Worm (Caenorhabditis elegans): ENCODE data around the gene T08G3.13.
A peak's percentile ranks its signal among the peaks of the same experiment; 100 is the strongest.

The T08G3.13 gene

DNA sequence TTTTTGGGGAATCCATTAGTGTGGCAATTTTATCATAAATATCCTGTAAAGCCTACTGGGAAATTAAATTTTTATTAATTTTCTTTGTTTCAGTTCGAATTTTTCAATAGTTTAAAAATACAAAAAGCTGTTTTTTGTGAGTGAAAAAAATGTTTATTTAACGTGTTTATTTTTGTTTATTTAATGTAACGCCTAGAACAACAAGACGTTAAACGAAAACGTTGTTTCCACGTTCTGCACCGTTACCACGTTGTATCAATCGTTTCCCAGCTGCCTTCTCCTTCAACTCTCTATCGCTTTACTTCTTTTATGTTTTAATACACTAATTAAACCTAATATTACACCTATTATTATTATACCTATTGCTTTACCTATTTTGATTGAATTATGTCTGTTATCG is at the start of gene T08G3.13:
Gene T08G3.13 (plus strand): TSS at position 301 of the 400 bp plus-strand sequence.
- TF ChIP-seq drap-1 (GFP tag; optimal IDR thresholded peaks at IDR 0.05) (no peak), bed-3 (GFP tag; optimal IDR thresholded peaks at IDR 0.05) (no peak), M03D4.4 (tag; optimal IDR thresholded peaks at IDR 0.05) (no peak), snpc-4 (tag; optimal IDR thresholded peaks at IDR 0.05) (no peak), sem-2 (GFP tag; optimal IDR thresholded peaks at IDR 0.05) (no peak), cnd-1 (tag; optimal IDR thresholded peaks at IDR 0.05) (no peak), sptf-1 (tag; optimal IDR thresholded peaks at IDR 0.05) (no peak)

DNA sequence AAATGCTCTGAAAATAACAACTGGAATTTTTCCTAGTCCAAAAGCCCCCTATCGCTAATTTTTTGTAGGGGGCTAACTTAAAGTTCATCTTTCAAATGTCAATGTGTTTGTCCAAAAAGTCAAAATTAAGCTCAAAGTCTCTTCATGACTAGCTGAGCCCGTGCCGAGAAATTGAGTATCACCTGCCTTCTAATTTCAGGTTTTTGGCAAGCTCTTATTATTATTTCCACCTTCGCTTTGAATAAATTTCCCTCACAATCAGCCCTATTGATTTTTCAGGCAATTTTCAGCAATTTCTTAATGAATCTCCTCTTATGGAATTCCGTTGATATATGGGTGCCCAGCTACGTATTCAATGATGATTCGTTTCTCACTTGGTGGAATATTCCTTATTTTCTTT is 48.4 kb upstream of the T08G3.13 start, which contains the start of gene sre-36:
Gene sre-36 (plus strand): TSS at position 301 of the 400 bp plus-strand sequence.
- TF ChIP-seq zip-8 (tag; optimal IDR thresholded peaks at IDR 0.05), result no peak
- TF ChIP-seq nhr-237 (tag; optimal IDR thresholded peaks at IDR 0.05), result no peak
- TF ChIP-seq mep-1 (tag; optimal IDR thresholded peaks at IDR 0.05), result no peak
- TF ChIP-seq hlh-1 (tag; optimal IDR thresholded peaks at IDR 0.05), result no peak
- no peak for TF ChIP-seq ztf-11 (tag; optimal IDR thresholded peaks at IDR 0.05)
- no peak for TF ChIP-seq elt-1 (tag; optimal IDR thresholded peaks at IDR 0.05; ENCODE audit: borderline replicate concordance, insufficient read depth)
- no peak for TF ChIP-seq nhr-28 (tag; optimal IDR thresholded peaks at IDR 0.05)
- no peak for TF ChIP-seq elt-3 (tag; optimal IDR thresholded peaks at IDR 0.05)
- TF ChIP-seq mab-5 (tag; optimal IDR thresholded peaks at IDR 0.05), result no peak
- no peak for TF ChIP-seq ham-2 (GFP tag; optimal IDR thresholded peaks at IDR 0.05)
- no peak for TF ChIP-seq drap-1 (GFP tag; optimal IDR thresholded peaks at IDR 0.05)
- no peak for TF ChIP-seq unc-120 (tag; optimal IDR thresholded peaks at IDR 0.05; ENCODE audit: poor library complexity, severe bottlenecking)
- TF ChIP-seq nhr-12 (tag; optimal IDR thresholded peaks at IDR 0.05), result no peak
- TF ChIP-seq sem-2 (GFP tag; optimal IDR thresholded peaks at IDR 0.05), result no peak
- TF ChIP-seq ces-1 (GFP tag; optimal IDR thresholded peaks at IDR 0.05), result no peak
- TF ChIP-seq lsy-2 (tag; optimal IDR thresholded peaks at IDR 0.05), result no peak
- TF ChIP-seq ceh-39 (tag; optimal IDR thresholded peaks at IDR 0.05), result no peak

DNA sequence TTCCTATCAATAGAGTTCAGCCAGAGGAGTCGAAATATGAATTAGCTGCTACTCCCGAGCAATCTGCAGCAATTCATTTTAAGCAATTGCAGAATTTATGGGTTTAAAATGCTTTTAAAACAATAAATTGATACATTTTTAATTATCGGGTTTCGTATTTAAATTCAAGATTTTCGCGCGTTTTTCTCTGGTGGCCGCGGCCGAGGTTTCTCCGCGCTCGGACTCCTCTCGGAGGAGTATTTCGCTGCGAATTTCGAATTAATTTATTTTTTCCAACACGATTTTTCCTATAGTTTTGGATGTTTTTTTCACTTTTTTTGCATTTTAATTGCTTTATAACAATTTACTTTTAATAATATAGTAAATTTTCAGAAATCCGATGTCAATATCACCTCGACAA is 46.3 kb upstream of the T08G3.13 start, which contains the start of gene F13A7.14:
Gene F13A7.14 (plus strand): TSS at position 373 of the 400 bp plus-strand sequence.
- TF ChIP-seq ces-1 (GFP tag; optimal IDR thresholded peaks at IDR 0.05) (peak; percentile 52), cnd-1 (tag; optimal IDR thresholded peaks at IDR 0.05) (no peak), lin-13 (tag; optimal IDR thresholded peaks at IDR 0.05) (peak; percentile 22), mep-1 (tag; optimal IDR thresholded peaks at IDR 0.05) (peak; percentile 17), blmp-1 (tag; optimal IDR thresholded peaks at IDR 0.05) (no peak), lsy-2 (tag; optimal IDR thresholded peaks at IDR 0.05) (peak; percentile 59), zip-8 (tag; optimal IDR thresholded peaks at IDR 0.05) (no peak), sptf-1 (tag; optimal IDR thresholded peaks at IDR 0.05) (peak; percentile 38), ceh-43 (GFP tag; optimal IDR thresholded peaks at IDR 0.05) (peak; percentile 21), nhr-237 (tag; optimal IDR thresholded peaks at IDR 0.05) (peak; percentile 47), nhr-76 (tag; optimal IDR thresholded peaks at IDR 0.05) (no peak)

DNA sequence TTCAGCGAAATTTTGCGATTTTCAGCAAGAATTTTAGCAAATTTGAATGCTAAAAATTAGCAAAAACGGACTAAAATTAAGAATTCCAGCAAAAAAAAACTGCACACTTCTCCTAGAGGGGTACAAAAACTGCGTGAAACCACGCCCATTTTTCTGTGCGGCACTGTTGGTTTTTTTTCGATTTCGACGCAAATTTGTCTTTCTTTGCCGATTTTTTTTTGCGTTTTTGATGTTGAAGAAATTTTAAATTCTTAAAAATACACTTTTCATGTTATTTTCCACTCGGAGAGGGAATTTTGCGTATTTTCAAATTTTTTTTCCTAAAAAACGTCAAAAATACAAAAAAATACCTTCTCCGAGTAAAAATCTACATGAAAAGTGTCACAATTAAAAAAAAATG is 43.9 kb upstream of the T08G3.13 start, which contains the start of gene syp-1:
Gene syp-1 (plus strand): TSS at position 301 of the 400 bp plus-strand sequence.
- TF ChIP-seq unc-62 (GFP tag; optimal IDR thresholded peaks at IDR 0.05) (no peak), sptf-1 (tag; optimal IDR thresholded peaks at IDR 0.05) (no peak), pha-4 (tag; optimal IDR thresholded peaks at IDR 0.05) (no peak), ceh-43 (GFP tag; optimal IDR thresholded peaks at IDR 0.05) (no peak), snpc-4 (tag; optimal IDR thresholded peaks at IDR 0.05) (no peak), blmp-1 (tag; optimal IDR thresholded peaks at IDR 0.05) (no peak), ham-2 (GFP tag; optimal IDR thresholded peaks at IDR 0.05) (no peak), nhr-12 (tag; optimal IDR thresholded peaks at IDR 0.05) (no peak), cnd-1 (tag; optimal IDR thresholded peaks at IDR 0.05) (no peak), lin-13 (tag; optimal IDR thresholded peaks at IDR 0.05) (no peak), unc-39 (tag; optimal IDR thresholded peaks at IDR 0.05) (no peak), zip-8 (tag; optimal IDR thresholded peaks at IDR 0.05) (no peak)

DNA sequence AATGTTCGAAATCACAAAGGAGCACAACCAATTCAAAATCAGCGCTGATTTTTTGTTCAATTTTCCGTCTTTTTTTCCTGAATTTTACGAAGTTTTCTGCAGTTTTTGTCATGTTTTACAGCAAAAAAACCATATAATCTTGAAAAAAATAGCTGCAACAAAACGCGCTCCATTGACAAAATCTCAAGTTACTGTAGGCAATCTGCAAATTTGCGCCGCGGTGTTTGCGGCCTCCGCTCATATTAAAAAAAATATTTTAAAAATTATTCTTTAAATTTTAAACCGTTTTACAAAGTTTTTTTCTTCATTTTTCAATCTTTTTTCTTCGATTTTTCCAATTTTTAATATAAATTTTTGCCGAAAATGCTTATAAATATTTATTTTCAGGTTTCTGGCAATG is 42.5 kb upstream of the T08G3.13 start:
- no peak for TF ChIP-seq ces-1 (GFP tag; optimal IDR thresholded peaks at IDR 0.05)
- TF ChIP-seq cnd-1 (tag; optimal IDR thresholded peaks at IDR 0.05), result no peak
- no peak for TF ChIP-seq mls-2 (tag; optimal IDR thresholded peaks at IDR 0.05)
- TF ChIP-seq nhr-2 (tag; optimal IDR thresholded peaks at IDR 0.05), result no peak
- no peak for TF ChIP-seq lsy-2 (tag; optimal IDR thresholded peaks at IDR 0.05)
- TF ChIP-seq unc-62 (GFP tag; optimal IDR thresholded peaks at IDR 0.05), result no peak
- no peak for TF ChIP-seq ceh-39 (tag; optimal IDR thresholded peaks at IDR 0.05)
- no peak for TF ChIP-seq hlh-1 (tag; optimal IDR thresholded peaks at IDR 0.05)
- no peak for TF ChIP-seq nhr-12 (tag; optimal IDR thresholded peaks at IDR 0.05)
- TF ChIP-seq unc-39 (tag; optimal IDR thresholded peaks at IDR 0.05), result no peak
- no peak for TF ChIP-seq pha-4 (tag; optimal IDR thresholded peaks at IDR 0.05)
- TF ChIP-seq zip-8 (tag; optimal IDR thresholded peaks at IDR 0.05), result no peak
- TF ChIP-seq lin-32 (GFP tag; optimal IDR thresholded peaks at IDR 0.05), result no peak
- TF ChIP-seq ztf-11 (tag; optimal IDR thresholded peaks at IDR 0.05), result no peak
- no peak for TF ChIP-seq drap-1 (GFP tag; optimal IDR thresholded peaks at IDR 0.05)
- TF ChIP-seq snpc-4 (tag; optimal IDR thresholded peaks at IDR 0.05), result no peak
- TF ChIP-seq unc-120 (tag; optimal IDR thresholded peaks at IDR 0.05; ENCODE audit: poor library complexity, severe bottlenecking), result no peak
- no peak for TF ChIP-seq flh-1 (GFP tag; optimal IDR thresholded peaks at IDR 0.05)
- no peak for TF ChIP-seq lin-13 (tag; optimal IDR thresholded peaks at IDR 0.05)
- no peak for TF ChIP-seq ham-2 (GFP tag; optimal IDR thresholded peaks at IDR 0.05)

Measured in whole organism, mixed stage, embryonic.